Fruit fly (Drosophila melanogaster): Measurements from ENCODE around the gene IPIP.

IPIP gene

dm6 chr2L:6092300-6092699 is 44.5 kb downstream of the IPIP start:
- TF ChIP-seq pros (GFP tag; optimal IDR thresholded peaks at IDR 0.05) (peak; percentile 98), CG13296 (GFP tag; optimal IDR thresholded peaks at IDR 0.05) (peak; percentile 33), CG17385 (GFP tag; optimal IDR thresholded peaks at IDR 0.05) (no peak), CG2129 (GFP tag; IDR thresholded peaks at IDR 0.05; ENCODE audit: partially characterized antibody) (no peak), Vsx1 (GFP tag; optimal IDR thresholded peaks at IDR 0.05) (no peak), HLH4C (GFP tag; IDR thresholded peaks at IDR 0.05; ENCODE audit: partially characterized antibody) (no peak), Jarid2 (GFP tag; optimal IDR thresholded peaks at IDR 0.05) (no peak), oc (tag; optimal IDR thresholded peaks at IDR 0.05) (no peak), onecut (GFP tag; IDR thresholded peaks at IDR 0.05) (peak; percentile 32; the same call in 1 of the 2 replicates), CG6683 (GFP tag; optimal IDR thresholded peaks at IDR 0.05) (no peak), C15 (GFP tag; IDR thresholded peaks at IDR 0.05) (no peak), ewg (GFP tag; optimal IDR thresholded peaks at IDR 0.05) (no peak), Stat92E (GFP tag; optimal IDR thresholded peaks at IDR 0.05) (no peak), CG7271 (tag; optimal IDR thresholded peaks at IDR 0.05) (peak; percentile 11), crc (GFP tag; optimal IDR thresholded peaks at IDR 0.05) (no peak), chinmo (GFP tag; IDR thresholded peaks at IDR 0.05; ENCODE audit: partially characterized antibody) (0 out of 4 replicates have a peak, but pooled peaks have one; percentile 48), exex (tag; optimal IDR thresholded peaks at IDR 0.05) (no peak), dmrt99B (tag; optimal IDR thresholded peaks at IDR 0.05) (no peak), Deaf1 (tag; optimal IDR thresholded peaks at IDR 0.05) (peak; percentile 9), ci (GFP tag; IDR thresholded peaks at IDR 0.05) (peak; percentile 36; the same call in 1 of the 3 replicates), eyg (GFP tag; optimal IDR thresholded peaks at IDR 0.05) (no peak), Scr (GFP tag; IDR thresholded peaks at IDR 0.05; ENCODE audit: partially characterized antibody) (no peak), CG18619 (GFP tag; optimal IDR thresholded peaks at IDR 0.05) (no peak), z (GFP tag; IDR thresholded peaks at IDR 0.05) (peak; percentile 73; the same call in 2 of the 3 replicates), row (GFP tag; IDR thresholded peaks at IDR 0.05) (no peak), CG34376 (GFP tag; optimal IDR thresholded peaks at IDR 0.05) (peak; percentile 34), Taf1 (GFP tag; IDR thresholded peaks at IDR 0.05) (no peak), klu (GFP tag; IDR thresholded peaks at IDR 0.05) (no peak), YL-1 (GFP tag; optimal IDR thresholded peaks at IDR 0.05) (no peak), CG7963 (GFP tag; IDR thresholded peaks at IDR 0.05; ENCODE audit: partially characterized antibody) (no peak), lbe (GFP tag; optimal IDR thresholded peaks at IDR 0.05) (no peak), Mad (GFP tag; optimal IDR thresholded peaks at IDR 0.05) (no peak), Fer3 (tag; optimal IDR thresholded peaks at IDR 0.05) (no peak), CG10147 (GFP tag; optimal IDR thresholded peaks at IDR 0.05) (no peak), CG17359 (tag; optimal IDR thresholded peaks at IDR 0.05) (peak; percentile 34), crol (GFP tag; IDR thresholded peaks at IDR 0.05) (peak; percentile 31; the same call in 1 of the 2 replicates), CG11723 (GFP tag; optimal IDR thresholded peaks at IDR 0.05) (no peak), CG34422 (GFP tag; IDR thresholded peaks at IDR 0.05) (0 out of 3 replicates have a peak, but pooled peaks have one; percentile 50), wdn (GFP tag; IDR thresholded peaks at IDR 0.05) (no peak), CG8765 (GFP tag; IDR thresholded peaks at IDR 0.05) (no peak), CG11093 (GFP tag; IDR thresholded peaks at IDR 0.05) (no peak), abd-A (tag; optimal IDR thresholded peaks at IDR 0.05) (peak; percentile 62), sug (tag; optimal IDR thresholded peaks at IDR 0.05) (no peak), CG13287 (GFP tag; IDR thresholded peaks at IDR 0.05; ENCODE audit: partially characterized antibody) (no peak), prd (optimal IDR thresholded peaks at IDR 0.05) (no peak), prd (GFP tag; IDR thresholded peaks at IDR 0.05) (no peak), Usf (GFP tag; optimal IDR thresholded peaks at IDR 0.05) (no peak), CG6791 (GFP tag; IDR thresholded peaks at IDR 0.05; ENCODE audit: partially characterized antibody) (no peak), knrl (GFP tag; IDR thresholded peaks at IDR 0.05; ENCODE audit: partially characterized antibody) (no peak), CG7928 (GFP tag; optimal IDR thresholded peaks at IDR 0.05) (no peak)
